Worm (Caenorhabditis elegans): Measurements from ENCODE around the gene C52E2.3.

Gene C52E2.3

DNA sequence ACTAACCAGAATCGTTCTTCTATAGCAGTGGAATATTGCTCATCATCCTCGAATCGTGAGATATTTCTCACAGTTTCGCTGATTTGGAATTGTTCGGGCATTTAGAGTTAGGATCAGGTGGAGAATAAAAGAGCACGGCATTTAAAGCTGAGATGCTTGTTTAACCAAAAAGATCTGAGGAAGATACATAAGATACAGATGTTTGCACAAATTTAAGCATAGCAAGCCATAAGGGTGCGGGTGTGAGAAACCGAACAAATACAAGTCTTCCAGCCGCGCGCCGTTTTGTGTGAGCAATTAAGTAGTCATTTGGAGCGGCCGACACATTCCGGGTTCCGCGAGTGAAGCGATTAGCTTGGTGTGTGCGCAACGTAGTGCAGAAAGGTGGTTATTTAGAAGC lies 35.3 kb downstream of the C52E2.3 start, which contains the start of gene math-7:
TSS of gene math-7 (minus strand) at position 101 of the 400 bp plus-strand sequence.
- TF ChIP-seq nhr-120 (GFP tag; IDR thresholded peaks at IDR 0.05) (no peak), F37B4.10 (GFP tag; IDR thresholded peaks at IDR 0.05) (no peak), ZK185.1 (tag; optimal IDR thresholded peaks at IDR 0.05; ENCODE audit: poor library complexity, severe bottlenecking) (no peak), bed-2 (GFP tag; IDR thresholded peaks at IDR 0.05) (no peak), attf-3 (GFP tag; conservative IDR thresholded peaks at IDR 0.05) (no peak)

DNA sequence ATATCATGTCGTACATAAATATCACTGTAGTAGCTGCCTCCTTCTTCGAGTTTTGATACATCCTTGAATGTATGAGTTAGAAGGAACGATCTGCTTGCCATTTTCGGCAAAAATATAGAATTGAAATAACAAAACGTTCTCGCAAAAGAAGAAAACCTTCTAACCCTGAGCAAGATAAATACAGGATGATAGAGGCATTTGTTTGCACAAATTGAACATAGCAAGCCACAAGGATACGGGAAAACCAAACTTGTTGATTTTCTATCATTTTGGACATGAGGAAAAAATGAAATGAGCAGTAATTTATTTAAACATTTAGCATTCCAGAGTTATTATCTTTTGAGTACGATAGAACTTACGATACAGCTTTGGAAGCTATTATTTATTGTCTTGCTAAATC lies 38.0 kb downstream of the C52E2.3 start, which contains the start of gene math-8:
TSS of gene math-8 (minus strand) at position 101 of the 400 bp plus-strand sequence.
- no peak for TF ChIP-seq madf-3 (GFP tag; IDR thresholded peaks at IDR 0.05)
- no peak for TF ChIP-seq sptf-2 (GFP tag; optimal IDR thresholded peaks at IDR 0.05)
- no peak for TF ChIP-seq nhr-90 (tag; optimal IDR thresholded peaks at IDR 0.05)
- TF ChIP-seq ztf-22 (GFP tag; optimal IDR thresholded peaks at IDR 0.05): no peak
- TF ChIP-seq nfya-1 (tag; optimal IDR thresholded peaks at IDR 0.05; ENCODE audit: borderline replicate concordance, insufficient read depth): no peak
- TF ChIP-seq bed-1 (GFP tag; IDR thresholded peaks at IDR 0.05): no peak
- no peak for TF ChIP-seq lir-1 (GFP tag; conservative IDR thresholded peaks at IDR 0.05)
- TF ChIP-seq F49E8.2 (tag; optimal IDR thresholded peaks at IDR 0.05; ENCODE audit: insufficient read depth): no peak

DNA sequence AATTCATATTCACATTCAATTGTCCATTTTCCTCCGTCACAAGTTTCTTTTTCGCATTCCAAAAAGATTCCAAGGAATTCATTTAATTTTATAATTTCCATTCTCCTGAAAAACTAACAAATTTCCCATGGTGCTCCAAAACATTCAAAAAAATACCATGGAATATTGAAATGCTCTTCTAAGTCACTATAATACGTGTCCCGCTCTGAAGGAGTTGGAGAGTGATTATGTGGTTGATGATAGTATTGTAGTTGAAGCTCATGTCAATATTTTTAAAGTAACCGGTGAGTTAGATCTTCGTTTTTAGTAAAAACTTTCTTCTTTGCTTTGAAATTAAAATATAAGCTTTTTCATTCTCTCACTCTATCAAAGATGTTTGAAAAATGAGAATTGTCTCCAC lies 39.6 kb downstream of the C52E2.3 start, which contains the start of gene math-9:
TSS of gene math-9 (minus strand) at position 101 of the 400 bp plus-strand sequence.
- TF ChIP-seq mxl-1 (tag; optimal IDR thresholded peaks at IDR 0.05) (no peak), lin-40 (tag; optimal IDR thresholded peaks at IDR 0.05) (no peak), tbp1 (GFP tag; optimal IDR thresholded peaks at IDR 0.05) (no peak), madf-10 (tag; optimal IDR thresholded peaks at IDR 0.05) (no peak), rec-8 (tag; optimal IDR thresholded peaks at IDR 0.05) (no peak), C06A6.2 (GFP tag; conservative IDR thresholded peaks at IDR 0.05) (no peak), atf-7 (tag; optimal IDR thresholded peaks at IDR 0.05) (no peak), Y67H2A.10 (GFP tag; conservative IDR thresholded peaks at IDR 0.05) (no peak), F37B4.10 (GFP tag; IDR thresholded peaks at IDR 0.05) (no peak), die-1 (tag; optimal IDR thresholded peaks at IDR 0.05) (no peak), let-607 (tag; optimal IDR thresholded peaks at IDR 0.05) (no peak), cebp-1 (GFP tag; IDR thresholded peaks at IDR 0.05) (no peak), cebp-1 (tag; optimal IDR thresholded peaks at IDR 0.05) (no peak), Y95B8A.8 (GFP tag; IDR thresholded peaks at IDR 0.05) (no peak), egl-18 (GFP tag; IDR thresholded peaks at IDR 0.05) (no peak)

DNA sequence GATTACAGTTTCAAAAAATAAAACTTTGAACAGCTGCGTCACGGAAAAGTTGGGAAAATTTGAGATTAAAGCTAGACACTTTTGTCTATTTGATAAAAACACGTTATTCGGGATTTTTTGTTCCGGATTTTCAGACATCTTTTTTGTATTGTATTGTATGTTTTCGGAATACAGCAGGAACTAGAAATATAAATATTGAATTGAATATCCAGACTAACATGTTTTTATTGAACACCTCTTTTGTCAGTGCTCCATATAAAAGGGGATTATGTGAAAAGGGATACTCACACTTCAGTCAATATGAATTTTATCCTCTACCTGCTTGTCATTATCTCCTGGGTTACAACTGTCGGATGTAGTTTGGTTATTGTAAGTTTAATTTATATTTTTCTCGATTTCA lies 42.9 kb downstream of the C52E2.3 start, which contains the start of gene C16C4.1:
TSS of gene C16C4.1 (plus strand) at position 301 of the 400 bp plus-strand sequence.
- TF ChIP-seq die-1 (tag; optimal IDR thresholded peaks at IDR 0.05) (no peak), madf-3 (GFP tag; IDR thresholded peaks at IDR 0.05) (no peak), B0035.1 (tag; optimal IDR thresholded peaks at IDR 0.05) (no peak), F57C9.4 (tag; optimal IDR thresholded peaks at IDR 0.05) (no peak), F33H1.4 (GFP tag; IDR thresholded peaks at IDR 0.05) (no peak), somi-1 (GFP tag; optimal IDR thresholded peaks at IDR 0.05) (no peak), dox-1 (GFP tag; IDR thresholded peaks at IDR 0.05) (no peak), rpc-1 (optimal IDR thresholded peaks at IDR 0.05) (no peak), rpc-1 (tag; optimal IDR thresholded peaks at IDR 0.05) (no peak), sea-2 (GFP tag; IDR thresholded peaks at IDR 0.05) (no peak), ceh-79 (tag; optimal IDR thresholded peaks at IDR 0.05) (no peak), lsy-27 (tag; optimal IDR thresholded peaks at IDR 0.05; ENCODE audit: borderline replicate concordance, insufficient read depth) (no peak), hmg-20 (GFP tag; IDR thresholded peaks at IDR 0.05) (no peak), nhr-120 (GFP tag; IDR thresholded peaks at IDR 0.05) (no peak), nfya-1 (tag; optimal IDR thresholded peaks at IDR 0.05; ENCODE audit: borderline replicate concordance, insufficient read depth) (no peak), ztf-6 (GFP tag; IDR thresholded peaks at IDR 0.05) (no peak), ztf-22 (GFP tag; optimal IDR thresholded peaks at IDR 0.05) (no peak), ceh-58 (GFP tag; IDR thresholded peaks at IDR 0.05) (no peak), bed-1 (GFP tag; IDR thresholded peaks at IDR 0.05) (no peak)

Measured in whole organism, young adult.